Worm (Caenorhabditis elegans): Measurements from ENCODE around the gene srw-33.

Gene srw-33

DNA sequence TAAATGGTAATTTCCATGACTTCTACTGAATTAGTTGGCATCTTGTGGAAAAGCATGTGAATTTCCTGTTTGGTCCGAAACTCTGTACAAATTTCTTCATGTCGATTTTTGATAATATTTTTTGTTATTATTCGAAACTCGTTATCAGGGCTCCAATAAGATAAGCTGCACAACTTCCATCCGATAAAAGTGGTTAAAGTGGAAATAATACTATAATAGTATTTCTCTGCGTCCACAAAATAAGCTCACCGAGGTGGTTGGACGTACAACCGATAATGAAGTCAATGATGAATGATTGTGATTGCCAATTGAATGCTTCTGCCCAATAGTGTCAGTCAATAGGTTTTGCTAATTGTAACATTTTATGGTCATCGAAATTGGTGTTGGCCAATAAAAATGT, 2.9 kb downstream of the srw-33 start, which contains the start of gene T26H5.4:
Gene T26H5.4 (minus strand): TSS at position 294 of the 400 bp plus-strand sequence.
- no peak for TF ChIP-seq tbx-11 (GFP tag; IDR thresholded peaks at IDR 0.05)
- TF ChIP-seq pes-1 (GFP tag; IDR thresholded peaks at IDR 0.05): no peak
- TF ChIP-seq aly-1 (tag; optimal IDR thresholded peaks at IDR 0.05): no peak
- TF ChIP-seq sea-1 (GFP tag; conservative IDR thresholded peaks at IDR 0.05): no peak
- TF ChIP-seq ama-1 (optimal IDR thresholded peaks at IDR 0.05): no peak
- TF ChIP-seq hmbx-1 (tag; optimal IDR thresholded peaks at IDR 0.05): no peak
- no peak for TF ChIP-seq ceh-36 (tag; optimal IDR thresholded peaks at IDR 0.05)
- no peak for TF ChIP-seq ceh-13 (GFP tag; optimal IDR thresholded peaks at IDR 0.05)
- TF ChIP-seq F13C5.2 (tag; optimal IDR thresholded peaks at IDR 0.05): no peak
- no peak for TF ChIP-seq flt-1 (GFP tag; IDR thresholded peaks at IDR 0.05)

DNA sequence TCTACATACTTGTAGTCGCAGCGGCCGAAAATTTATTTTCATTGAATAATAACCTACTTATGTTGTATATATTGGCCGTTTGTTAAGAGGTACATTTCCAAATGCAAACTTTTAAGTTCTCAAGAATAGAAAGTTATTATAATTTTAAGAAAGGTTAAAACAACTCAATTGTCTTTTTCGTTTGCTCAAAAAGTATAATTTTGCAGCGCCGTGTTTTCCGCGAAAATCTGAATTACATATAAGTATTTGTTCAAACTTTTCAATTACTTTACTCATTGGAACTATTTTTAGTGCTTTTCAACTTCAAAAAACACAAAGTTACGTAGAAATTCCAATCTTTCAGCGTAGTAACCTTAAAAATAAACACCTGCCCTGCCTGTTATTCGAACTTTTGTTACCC, 5.9 kb downstream of the srw-33 start, which contains the start of gene srh-239:
Gene srh-239 (plus strand): TSS at position 301 of the 400 bp plus-strand sequence.
- TF ChIP-seq scrt-1 (GFP tag; IDR thresholded peaks at IDR 0.05) (no peak), ceh-36 (tag; optimal IDR thresholded peaks at IDR 0.05) (no peak), B0310.2 (tag; optimal IDR thresholded peaks at IDR 0.05) (no peak), hnd-1 (tag; optimal IDR thresholded peaks at IDR 0.05) (no peak), hmg-4 (GFP tag; optimal IDR thresholded peaks at IDR 0.05) (no peak), F13C5.2 (tag; optimal IDR thresholded peaks at IDR 0.05) (no peak), tbx-11 (GFP tag; IDR thresholded peaks at IDR 0.05) (no peak), hmbx-1 (tag; optimal IDR thresholded peaks at IDR 0.05) (no peak), pes-1 (GFP tag; IDR thresholded peaks at IDR 0.05) (no peak), aly-1 (tag; optimal IDR thresholded peaks at IDR 0.05) (no peak), tra-4 (tag; optimal IDR thresholded peaks at IDR 0.05) (no peak), flt-1 (GFP tag; IDR thresholded peaks at IDR 0.05) (no peak), ama-1 (optimal IDR thresholded peaks at IDR 0.05) (no peak), ets-7 (tag; optimal IDR thresholded peaks at IDR 0.05) (no peak), tbx-37 (GFP tag; conservative IDR thresholded peaks at IDR 0.05) (no peak), sea-1 (GFP tag; conservative IDR thresholded peaks at IDR 0.05) (no peak), ceh-13 (GFP tag; optimal IDR thresholded peaks at IDR 0.05) (no peak)

DNA sequence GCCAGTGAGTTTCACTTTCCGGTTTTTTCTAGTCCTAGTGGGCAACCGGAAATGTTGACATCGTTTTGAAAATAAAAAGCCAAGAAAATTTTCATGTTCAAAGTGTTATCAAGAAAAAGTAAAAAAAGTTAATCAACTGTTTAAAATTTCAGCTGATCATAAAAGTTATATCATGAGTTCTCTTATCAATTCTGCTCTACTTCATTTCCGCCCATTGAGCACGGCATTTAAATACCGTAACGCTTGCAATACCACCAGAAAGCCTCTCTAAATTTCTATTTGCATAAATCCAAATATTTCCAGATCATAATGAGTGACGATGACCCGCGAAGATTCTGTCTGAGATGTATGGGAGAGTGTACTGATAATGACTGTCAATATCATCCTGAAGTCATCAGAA, 6.7 kb downstream of the srw-33 start, which contains the start of gene T26H5.9:
Gene T26H5.9 (plus strand): TSS at position 302 of the 400 bp plus-strand sequence.
- TF ChIP-seq hmbx-1 (tag; optimal IDR thresholded peaks at IDR 0.05) (no peak), B0310.2 (tag; optimal IDR thresholded peaks at IDR 0.05) (no peak), scrt-1 (GFP tag; IDR thresholded peaks at IDR 0.05) (no peak), hmg-4 (GFP tag; optimal IDR thresholded peaks at IDR 0.05) (no peak), ets-7 (tag; optimal IDR thresholded peaks at IDR 0.05) (no peak), ceh-13 (GFP tag; optimal IDR thresholded peaks at IDR 0.05) (no peak), tbx-11 (GFP tag; IDR thresholded peaks at IDR 0.05) (no peak), tbx-37 (GFP tag; conservative IDR thresholded peaks at IDR 0.05) (no peak), F13C5.2 (tag; optimal IDR thresholded peaks at IDR 0.05) (no peak), hnd-1 (tag; optimal IDR thresholded peaks at IDR 0.05) (no peak), sea-1 (GFP tag; conservative IDR thresholded peaks at IDR 0.05) (no peak), ceh-36 (tag; optimal IDR thresholded peaks at IDR 0.05) (no peak), pes-1 (GFP tag; IDR thresholded peaks at IDR 0.05) (no peak), tra-4 (tag; optimal IDR thresholded peaks at IDR 0.05) (no peak), flt-1 (GFP tag; IDR thresholded peaks at IDR 0.05) (no peak)

- TF ChIP-seq hnd-1 (tag; optimal IDR thresholded peaks at IDR 0.05) (no peak), B0310.2 (tag; optimal IDR thresholded peaks at IDR 0.05) (no peak), hmbx-1 (tag; optimal IDR thresholded peaks at IDR 0.05) (no peak), tbx-11 (GFP tag; IDR thresholded peaks at IDR 0.05) (no peak), tbx-37 (GFP tag; conservative IDR thresholded peaks at IDR 0.05) (no peak), ama-1 (optimal IDR thresholded peaks at IDR 0.05) (no peak), hmg-4 (GFP tag; optimal IDR thresholded peaks at IDR 0.05) (no peak), ceh-36 (tag; optimal IDR thresholded peaks at IDR 0.05) (no peak), F13C5.2 (tag; optimal IDR thresholded peaks at IDR 0.05) (no peak), scrt-1 (GFP tag; IDR thresholded peaks at IDR 0.05) (no peak), ceh-13 (GFP tag; optimal IDR thresholded peaks at IDR 0.05) (no peak), ets-7 (tag; optimal IDR thresholded peaks at IDR 0.05) (no peak), flt-1 (GFP tag; IDR thresholded peaks at IDR 0.05) (no peak)
These were observed 7.1 kb downstream of the srw-33 start, which contains the start of gene T26H5.11 for ce11 chrV:15444188-15444587. Gene T26H5.11, minus strand, starts transcription at chrV:15444288.

DNA sequence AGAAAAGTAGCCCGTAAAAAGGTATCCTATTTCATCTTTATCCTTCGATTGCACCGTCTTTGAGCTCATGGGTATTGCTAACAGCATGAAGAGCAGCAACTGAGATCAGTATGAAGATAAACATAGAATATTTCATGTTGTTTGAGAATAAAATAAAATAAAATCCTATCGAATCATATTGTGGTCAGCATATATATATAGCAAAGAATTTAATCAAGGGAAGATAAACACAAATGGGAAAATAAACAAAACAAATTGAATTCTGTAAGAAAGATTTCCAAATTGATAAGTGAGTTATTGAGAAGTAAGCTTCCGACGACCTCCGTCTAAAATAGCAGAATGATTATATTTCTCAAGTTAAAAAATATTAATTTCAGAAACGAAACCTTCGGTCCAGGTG, 7.6 kb downstream of the srw-33 start, which contains the start of gene T26H5.10:
Gene T26H5.10 (minus strand): TSS at position 101 of the 400 bp plus-strand sequence.
- no peak for TF ChIP-seq ceh-13 (GFP tag; optimal IDR thresholded peaks at IDR 0.05)
- no peak for TF ChIP-seq hmbx-1 (tag; optimal IDR thresholded peaks at IDR 0.05)
- no peak for TF ChIP-seq tra-4 (tag; optimal IDR thresholded peaks at IDR 0.05)
- no peak for TF ChIP-seq ama-1 (optimal IDR thresholded peaks at IDR 0.05)
- no peak for TF ChIP-seq sea-1 (GFP tag; conservative IDR thresholded peaks at IDR 0.05)
- TF ChIP-seq ets-7 (tag; optimal IDR thresholded peaks at IDR 0.05): no peak
- no peak for TF ChIP-seq F13C5.2 (tag; optimal IDR thresholded peaks at IDR 0.05)
- TF ChIP-seq pes-1 (GFP tag; IDR thresholded peaks at IDR 0.05): no peak
- TF ChIP-seq ceh-36 (tag; optimal IDR thresholded peaks at IDR 0.05): no peak
- TF ChIP-seq scrt-1 (GFP tag; IDR thresholded peaks at IDR 0.05): no peak
- no peak for TF ChIP-seq tbx-37 (GFP tag; conservative IDR thresholded peaks at IDR 0.05)
- no peak for TF ChIP-seq B0310.2 (tag; optimal IDR thresholded peaks at IDR 0.05)
- TF ChIP-seq tbx-11 (GFP tag; IDR thresholded peaks at IDR 0.05): no peak
- no peak for TF ChIP-seq hnd-1 (tag; optimal IDR thresholded peaks at IDR 0.05)
- TF ChIP-seq aly-1 (tag; optimal IDR thresholded peaks at IDR 0.05): no peak

DNA sequence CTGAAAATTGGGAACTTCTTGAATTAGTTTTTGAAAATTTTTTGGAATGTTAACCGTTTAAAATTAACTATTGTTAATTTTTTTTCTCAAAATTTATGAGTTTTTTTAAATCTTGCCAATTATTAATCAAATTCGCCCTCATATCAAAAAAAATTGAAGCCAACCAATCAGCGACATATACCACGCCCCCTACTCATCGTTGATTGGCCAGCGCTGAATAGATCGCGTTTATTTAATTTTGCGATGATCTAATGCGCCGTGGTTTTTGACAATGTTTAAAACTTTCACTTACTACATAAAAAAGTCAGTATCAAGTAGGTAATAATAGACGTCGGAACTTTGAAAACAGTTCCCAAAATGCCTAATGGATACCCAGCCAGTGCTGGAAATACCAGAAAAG, 8.9 kb downstream of the srw-33 start:
- TF ChIP-seq aly-1 (tag; optimal IDR thresholded peaks at IDR 0.05) (no peak), ama-1 (optimal IDR thresholded peaks at IDR 0.05) (no peak), flt-1 (GFP tag; IDR thresholded peaks at IDR 0.05) (no peak), F13C5.2 (tag; optimal IDR thresholded peaks at IDR 0.05) (no peak), scrt-1 (GFP tag; IDR thresholded peaks at IDR 0.05) (no peak), hmg-4 (GFP tag; optimal IDR thresholded peaks at IDR 0.05) (no peak), pes-1 (GFP tag; IDR thresholded peaks at IDR 0.05) (no peak), tbx-11 (GFP tag; IDR thresholded peaks at IDR 0.05) (no peak)

- TF ChIP-seq hmbx-1 (tag; optimal IDR thresholded peaks at IDR 0.05) (no peak), B0310.2 (tag; optimal IDR thresholded peaks at IDR 0.05) (no peak)
These were observed 15.2 kb downstream of the srw-33 start for ce11 chrV:15436133-15436532.

All from whole organism, early embryonic.